In the genomic region with DNA sequence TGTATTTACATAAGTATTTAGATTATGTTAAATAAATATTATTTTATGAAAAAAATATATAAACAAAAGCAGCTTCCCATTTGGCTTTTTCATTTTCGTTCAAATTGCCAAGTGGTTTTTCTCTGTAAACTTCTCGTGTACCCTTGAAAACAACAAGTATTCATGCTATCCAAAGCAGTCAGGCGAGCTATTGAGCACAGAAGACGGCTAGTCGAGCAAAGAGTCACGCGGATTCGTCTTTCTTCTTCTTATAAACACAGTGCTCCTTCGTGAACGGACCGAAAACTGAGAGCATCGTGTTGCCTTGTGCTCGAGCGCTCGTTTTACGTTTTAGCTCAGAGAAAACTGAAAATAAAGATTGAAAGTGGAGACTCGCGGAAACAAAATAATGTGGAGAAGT, we compare ENCODE assay signal across 5 worm cellular contexts.
TF ChIP-seq lines count a peak whose summit lies in the region.

No protein-coding gene starts in this region.

TF ChIP-seq in whole organism, L1 larva, 84 proteins besides CTCF, POLR2A, EP300 and RAD21 (continues in another document):
- TF ChIP-seq nhr-76 (tag; optimal IDR thresholded peaks at IDR 0.05; lab: Kevin White, UChicago) (no peak), nhr-28 (tag; optimal IDR thresholded peaks at IDR 0.05; lab: Kevin White, UChicago) (no peak), fkh-4 (tag; optimal IDR thresholded peaks at IDR 0.05; lab: Kevin White, UChicago; ENCODE audit: borderline replicate concordance) (no peak), nhr-84 (tag; optimal IDR thresholded peaks at IDR 0.05; lab: Kevin White, UChicago) (no peak), mef-2 (tag; optimal IDR thresholded peaks at IDR 0.05; lab: Kevin White, UChicago) (no peak), fkh-8 (tag; optimal IDR thresholded peaks at IDR 0.05; lab: Kevin White, UChicago) (peak; percentile 10), skn-1 (tag; optimal IDR thresholded peaks at IDR 0.05; lab: Kevin White, UChicago) (no peak), fkh-10 (GFP tag; optimal IDR thresholded peaks at IDR 0.05; lab: Kevin White, UChicago) (no peak), nhr-90 (tag; optimal IDR thresholded peaks at IDR 0.05; lab: Kevin White, UChicago; ENCODE audit: poor library complexity) (no peak), nhr-71 (tag; optimal IDR thresholded peaks at IDR 0.05; lab: Kevin White, UChicago) (peak; percentile 28), F16B12.6 (tag; optimal IDR thresholded peaks at IDR 0.05; lab: Kevin White, UChicago) (no peak), nhr-11 (tag; optimal IDR thresholded peaks at IDR 0.05; lab: Kevin White, UChicago) (no peak), unc-30 (tag; optimal IDR thresholded peaks at IDR 0.05; lab: Kevin White, UChicago) (no peak), alr-1 (tag; optimal IDR thresholded peaks at IDR 0.05; lab: Kevin White, UChicago; ENCODE audit: borderline replicate concordance) (no peak), unc-62 (GFP tag; optimal IDR thresholded peaks at IDR 0.05; lab: Kevin White, UChicago) (no peak), ama-1 (optimal IDR thresholded peaks at IDR 0.05; lab: Kevin White, UChicago) (no peak), unc-98 (GFP tag; IDR thresholded peaks at IDR 0.05; lab: Robert Waterston, UW) (no peak), nhr-12 (tag; optimal IDR thresholded peaks at IDR 0.05; lab: Kevin White, UChicago) (no peak)

TF ChIP-seq in whole organism, L2 larva, 48 proteins besides CTCF, POLR2A, EP300 and RAD21 (continues in another document):
- TF ChIP-seq nhr-21 (tag; optimal IDR thresholded peaks at IDR 0.05; lab: Kevin White, UChicago) (no peak), ZK546.5 (tag; optimal IDR thresholded peaks at IDR 0.05; lab: Kevin White, UChicago) (no peak), unc-62 (GFP tag; optimal IDR thresholded peaks at IDR 0.05; lab: Kevin White, UChicago) (no peak), alr-1 (tag; optimal IDR thresholded peaks at IDR 0.05; lab: Kevin White, UChicago) (no peak), blmp-1 (tag; optimal IDR thresholded peaks at IDR 0.05; lab: Kevin White, UChicago; ENCODE audit: insufficient read depth) (no peak), lin-13 (GFP tag; optimal IDR thresholded peaks at IDR 0.05; lab: Kevin White, UChicago) (no peak), mdl-1 (tag; optimal IDR thresholded peaks at IDR 0.05; lab: Kevin White, UChicago) (no peak), elt-3 (tag; optimal IDR thresholded peaks at IDR 0.05; lab: Kevin White, UChicago) (no peak), unc-55 (GFP tag; optimal IDR thresholded peaks at IDR 0.05; lab: Kevin White, UChicago) (peak; percentile 21), nhr-237 (tag; optimal IDR thresholded peaks at IDR 0.05; lab: Kevin White, UChicago) (no peak), zag-1 (tag; optimal IDR thresholded peaks at IDR 0.05; lab: Kevin White, UChicago) (no peak), elt-1 (tag; optimal IDR thresholded peaks at IDR 0.05; lab: Kevin White, UChicago) (no peak), snpc-4 (tag; optimal IDR thresholded peaks at IDR 0.05; lab: Kevin White, UChicago) (no peak), nhr-6 (tag; optimal IDR thresholded peaks at IDR 0.05; lab: Kevin White, UChicago) (no peak), ztf-11 (tag; optimal IDR thresholded peaks at IDR 0.05; lab: Kevin White, UChicago) (no peak), nhr-129 (tag; optimal IDR thresholded peaks at IDR 0.05; lab: Kevin White, UChicago) (peak; percentile 43), F13H6.1 (tag; optimal IDR thresholded peaks at IDR 0.05; lab: Kevin White, UChicago) (no peak), mbf-1 (tag; optimal IDR thresholded peaks at IDR 0.05; lab: Kevin White, UChicago) (no peak), C34F6.9 (tag; optimal IDR thresholded peaks at IDR 0.05; lab: Kevin White, UChicago) (peak; percentile 17)

TF ChIP-seq in whole organism, L3 larva, 47 proteins besides CTCF, POLR2A, EP300 and RAD21:
- TF ChIP-seq nfya-1 (tag; optimal IDR thresholded peaks at IDR 0.05; lab: Kevin White, UChicago; ENCODE audit: insufficient read depth): peak; percentile 12
- no peak for TF ChIP-seq ztf-4 (tag; optimal IDR thresholded peaks at IDR 0.05; lab: Kevin White, UChicago)
- no peak for TF ChIP-seq snpc-4 (tag; optimal IDR thresholded peaks at IDR 0.05; lab: Kevin White, UChicago)
- TF ChIP-seq fkh-10 (GFP tag; optimal IDR thresholded peaks at IDR 0.05; lab: Kevin White, UChicago): no peak
- TF ChIP-seq unc-39 (tag; optimal IDR thresholded peaks at IDR 0.05; lab: Kevin White, UChicago): no peak

TF ChIP-seq in whole organism, L4 larva, 104 proteins besides CTCF, POLR2A, EP300 and RAD21:
- TF ChIP-seq ztf-7 (tag; optimal IDR thresholded peaks at IDR 0.05; lab: Kevin White, UChicago): no peak
- no peak for TF ChIP-seq nhr-48 (tag; optimal IDR thresholded peaks at IDR 0.05; lab: Kevin White, UChicago)
- TF ChIP-seq aha-1 (tag; lab: Kevin White, UChicago): peak; percentile 19
- no peak for TF ChIP-seq daf-16 (GFP tag; optimal IDR thresholded peaks at IDR 0.05; lab: Kevin White, UChicago)
- TF ChIP-seq daf-16 (tag; optimal IDR thresholded peaks at IDR 0.05; lab: Kevin White, UChicago): peak; percentile 2
- TF ChIP-seq daf-12 (tag; optimal IDR thresholded peaks at IDR 0.05; lab: Kevin White, UChicago): no peak
- TF ChIP-seq hlh-30 (tag; optimal IDR thresholded peaks at IDR 0.05; lab: Kevin White, UChicago; ENCODE audit: insufficient read depth): peak; percentile 68
TF ChIP-seq in whole organism, L4 larva: peak in this region for 3.

TF ChIP-seq in whole organism, young adult, 124 proteins besides CTCF, POLR2A, EP300 and RAD21:
- TF ChIP-seq ceh-27 (GFP tag; optimal IDR thresholded peaks at IDR 0.05; lab: Kevin White, UChicago) (peak; percentile 25), T26A5.8 (tag; optimal IDR thresholded peaks at IDR 0.05; lab: Kevin White, UChicago) (no peak), mel-28 (tag; optimal IDR thresholded peaks at IDR 0.05; lab: Kevin White, UChicago; ENCODE audit: borderline replicate concordance) (no peak), nhr-90 (tag; optimal IDR thresholded peaks at IDR 0.05; lab: Kevin White, UChicago) (no peak), cebp-1 (GFP tag; IDR thresholded peaks at IDR 0.05; lab: Robert Waterston, UW) (no peak), cebp-1 (tag; optimal IDR thresholded peaks at IDR 0.05; lab: Kevin White, UChicago) (peak; percentile 9), hmg-20 (GFP tag; IDR thresholded peaks at IDR 0.05; lab: Robert Waterston, UW) (no peak), zfh-2 (GFP tag; conservative IDR thresholded peaks at IDR 0.05; lab: Robert Waterston, UW) (no peak), unc-130 (GFP tag; optimal IDR thresholded peaks at IDR 0.05; lab: Kevin White, UChicago) (no peak), K12H6.12 (tag; optimal IDR thresholded peaks at IDR 0.05; lab: Kevin White, UChicago) (peak; percentile 18)
